Worm (Caenorhabditis elegans) whole organism, late embryonic: Measurements from ENCODE around the gene apd-3.

ENCODE experiments used
- hlh-8 ChIP-seq: sonication (generic microtip); optimal IDR thresholded peaks from 2 replicates; lab custom pipeline; 2016; ENCODE audit warnings: missing genotype, missing genetic modification characterization, missing compliant biosample characterization
- mec-3 ChIP-seq: sonication (generic microtip); optimal IDR thresholded peaks from 2 replicates; lab custom pipeline; 2016; ENCODE audit warnings: borderline replicate concordance, missing genetic modification characterization, missing compliant biosample characterization
- pha-4 ChIP-seq: fragments of 150-350 bp; optimal IDR thresholded peaks from 2 replicates; lab custom pipeline; 2018; ENCODE audit warnings: missing biosample characterization, missing genetic modification reagents, missing genetic modification characterization
- tbx-2 ChIP-seq: sonication (generic microtip); optimal IDR thresholded peaks from 2 replicates; lab custom pipeline; 2016; ENCODE audit warnings: missing genetic modification characterization, missing compliant biosample characterization
- unc-86 ChIP-seq: sonication (generic microtip); optimal IDR thresholded peaks from 2 replicates; lab custom pipeline; 2016; ENCODE audit warnings: missing genetic modification characterization, missing compliant biosample characterization

ce11 chrII:3567066-3567465, 20.8 kb upstream of the apd-3 start:
- TF ChIP-seq hlh-8 (tag; lab: Kevin White, UChicago) (no peak), pha-4 (tag; lab: Kevin White, UChicago) (no peak), tbx-2 (tag; lab: Kevin White, UChicago) (no peak), mec-3 (tag; lab: Kevin White, UChicago) (no peak), unc-86 (tag; lab: Kevin White, UChicago) (no peak)
